Worm (Caenorhabditis elegans) whole organism, L4 larva: Measurements from ENCODE around the gene zmp-1.

Source experiments
- D1046.2 ChIP-seq: fragments of 200-800 bp; sonication (Bioruptor generic); IDR thresholded peaks from 2 replicates; pipeline ENCODE4 v1.3.6; 2022; ENCODE audit warnings: missing genetic modification characterization, missing compliant biosample characterization
- F26F4.8 ChIP-seq: fragments of 200-800 bp; sonication (Bioruptor generic); conservative IDR thresholded peaks from 2 replicates; pipeline ENCODE4 v1.3.6; 2022; ENCODE audit warnings: missing genetic modification characterization, missing compliant biosample characterization
- F37D6.2 ChIP-seq: sonication (generic microtip); optimal IDR thresholded peaks from 2 replicates; lab custom pipeline; 2016; ENCODE audit warnings: mild to moderate bottlenecking, missing genetic modification characterization, missing compliant biosample characterization
- R02D3.7 ChIP-seq: fragments of 150-350 bp; sonication (generic microtip); optimal IDR thresholded peaks from 3 replicates; lab custom pipeline; 2014; ENCODE audit warnings: missing biosample characterization, missing genetic modification characterization
- aha-1 ChIP-seq: fragments of 150-350 bp; peaks from one replicate; lab custom pipeline; 2014; ENCODE audit warnings: missing biosample characterization, missing genetic modification characterization
- attf-4 ChIP-seq: sonication (generic microtip); optimal IDR thresholded peaks from 3 replicates; lab custom pipeline; 2017; ENCODE audit warnings: missing biosample characterization, missing genetic modification characterization
- ceh-32 ChIP-seq: sonication (generic microtip); optimal IDR thresholded peaks from 2 replicates; lab custom pipeline; 2016; ENCODE audit warnings: mild to moderate bottlenecking, missing genetic modification characterization, missing compliant biosample characterization; ENCODE audit not compliant: poor library complexity
- ceh-62 ChIP-seq: sonication (generic microtip); optimal IDR thresholded peaks from 2 replicates; lab custom pipeline; 2017; ENCODE audit warnings: missing biosample characterization, missing genetic modification characterization
- ceh-82 ChIP-seq: sonication (generic microtip); optimal IDR thresholded peaks from 2 replicates; lab custom pipeline; 2017; ENCODE audit warnings: missing biosample characterization, missing genetic modification characterization
- cey-2 ChIP-seq: sonication (generic microtip); optimal IDR thresholded peaks from 3 replicates; lab custom pipeline; 2017; ENCODE audit warnings: missing genetic modification characterization, mild to moderate bottlenecking, missing compliant biosample characterization, antibody characterized with exemption, borderline replicate concordance; ENCODE audit not compliant: insufficient read depth
- daf-19 ChIP-seq: fragments of 200-800 bp; sonication (Bioruptor generic); conservative IDR thresholded peaks from 2 replicates; pipeline ENCODE4 v1.3.6; 2022; ENCODE audit warnings: missing genetic modification characterization, missing compliant biosample characterization
- dpl-1 ChIP-seq: fragments of 150-350 bp; optimal IDR thresholded peaks from 2 replicates; lab custom pipeline; 2014; ENCODE audit warnings: missing biosample characterization, missing genetic modification reagents, missing genetic modification characterization
- fkh-10 ChIP-seq: fragments of 150-350 bp; optimal IDR thresholded peaks from 2 replicates; lab custom pipeline; 2014; ENCODE audit warnings: missing biosample characterization, missing genetic modification reagents, missing genetic modification characterization
- hlh-11 ChIP-seq: fragments of 200-800 bp; sonication (Bioruptor generic); optimal IDR thresholded peaks from 2 replicates; lab custom pipeline; 2018; ENCODE audit warnings: mild to moderate bottlenecking, missing genetic modification characterization, missing compliant biosample characterization
- lin-29 ChIP-seq: fragments of 200-800 bp; sonication (Bioruptor generic); IDR thresholded peaks from 2 replicates; pipeline ENCODE4 v1.3.6; 2022; ENCODE audit warnings: missing genetic modification reagents, missing genetic modification characterization, missing compliant biosample characterization
- mes-2 ChIP-seq: sonication (generic microtip); optimal IDR thresholded peaks from 2 replicates; lab custom pipeline; 2016; ENCODE audit warnings: missing genotype, mild to moderate bottlenecking, missing genetic modification characterization, missing compliant biosample characterization; ENCODE audit not compliant: poor library complexity, severe bottlenecking
- nhr-10 ChIP-seq: fragments of 150-350 bp; optimal IDR thresholded peaks from 2 replicates; lab custom pipeline; 2014; ENCODE audit warnings: missing biosample characterization, missing genetic modification characterization
- nhr-102 ChIP-seq: sonication (generic microtip); optimal IDR thresholded peaks from 2 replicates; lab custom pipeline; 2016; ENCODE audit warnings: mild to moderate bottlenecking, missing genetic modification characterization, moderate library complexity, missing compliant biosample characterization
- nhr-25 ChIP-seq: sonication (generic microtip); optimal IDR thresholded peaks from 2 replicates; lab custom pipeline; 2017; ENCODE audit warnings: missing genetic modification characterization, mild to moderate bottlenecking, missing compliant biosample characterization, antibody characterized with exemption, moderate library complexity, borderline replicate concordance; ENCODE audit not compliant: insufficient read depth
- nhr-48 ChIP-seq: sonication (generic microtip); optimal IDR thresholded peaks from 2 replicates; lab custom pipeline; 2016; ENCODE audit warnings: mild to moderate bottlenecking, missing genetic modification characterization, missing compliant biosample characterization
- nhr-6 ChIP-seq: fragments of 150-350 bp; optimal IDR thresholded peaks from 2 replicates; lab custom pipeline; 2014; ENCODE audit warnings: missing biosample characterization, missing genetic modification characterization
- nhr-76 ChIP-seq: fragments of 150-350 bp; optimal IDR thresholded peaks from 2 replicates; lab custom pipeline; 2014; ENCODE audit warnings: missing biosample characterization, missing genetic modification characterization
- pha-4 ChIP-seq, 2 experiments: fragments of 150-350 bp in 1 of 2; fragments of 200-800 bp in 1 of 2; sonication (Bioruptor generic) in 1 of 2; IDR thresholded peaks in 1 of 2; optimal IDR thresholded peaks in 1 of 2; 2 replicates each; pipeline versions ENCODE4 v1.3.6 to Lab custom; 2014 to 2022; ENCODE audit warnings: missing genetic modification characterization in 2 of 2, missing genetic modification reagents in 2 of 2, missing biosample characterization in 1 of 2, missing compliant biosample characterization in 1 of 2
- php-3 ChIP-seq: fragments of 200-800 bp; sonication (Bioruptor generic); IDR thresholded peaks from 2 replicates; pipeline ENCODE4 v1.3.6; 2022; ENCODE audit warnings: missing genetic modification reagents, missing genetic modification characterization, missing compliant biosample characterization
- pqm-1 ChIP-seq: sonication (generic microtip); optimal IDR thresholded peaks from 2 replicates; lab custom pipeline; 2017; ENCODE audit warnings: missing biosample characterization, missing genetic modification characterization
- saeg-2 ChIP-seq: fragments of 200-800 bp; sonication (Bioruptor generic); IDR thresholded peaks from 2 replicates; pipeline ENCODE4 v1.3.6; 2022; ENCODE audit warnings: missing genetic modification reagents, missing genetic modification characterization, missing compliant biosample characterization
- sdz-12 ChIP-seq: fragments of 200-800 bp; sonication (Bioruptor generic); optimal IDR thresholded peaks from 2 replicates; lab custom pipeline; 2018; ENCODE audit warnings: mild to moderate bottlenecking, missing genetic modification characterization, missing compliant biosample characterization
- snpc-1.2 ChIP-seq: fragments of 200-800 bp; sonication (Bioruptor generic); IDR thresholded peaks from 2 replicates; pipeline ENCODE4 v1.3.6; 2022; ENCODE audit warnings: missing genetic modification reagents, missing genetic modification characterization, missing compliant biosample characterization
- unc-62 ChIP-seq, 3 experiments: fragments of 150-350 bp in 1 of 3; sonication (generic microtip); optimal IDR thresholded peaks in 2 of 3; peaks in 1 of 3; 1 replicate in 1 of 3; 2 replicates in 2 of 3; lab custom pipeline; 2014 to 2017; ENCODE audit warnings: missing biosample characterization in 3 of 3, missing genetic modification characterization in 3 of 3, missing genetic modification reagents in 3 of 3, missing genotype in 1 of 3
- zip-11 ChIP-seq: fragments of 200-800 bp; sonication (Bioruptor generic); IDR thresholded peaks from 2 replicates; pipeline ENCODE4 v1.3.6; 2022; ENCODE audit warnings: missing genetic modification characterization, missing compliant biosample characterization
- zip-2 ChIP-seq: fragments of 150-350 bp; optimal IDR thresholded peaks from 2 replicates; lab custom pipeline; 2014; ENCODE audit warnings: missing biosample characterization, missing genetic modification characterization

Gene zmp-1

DNA sequence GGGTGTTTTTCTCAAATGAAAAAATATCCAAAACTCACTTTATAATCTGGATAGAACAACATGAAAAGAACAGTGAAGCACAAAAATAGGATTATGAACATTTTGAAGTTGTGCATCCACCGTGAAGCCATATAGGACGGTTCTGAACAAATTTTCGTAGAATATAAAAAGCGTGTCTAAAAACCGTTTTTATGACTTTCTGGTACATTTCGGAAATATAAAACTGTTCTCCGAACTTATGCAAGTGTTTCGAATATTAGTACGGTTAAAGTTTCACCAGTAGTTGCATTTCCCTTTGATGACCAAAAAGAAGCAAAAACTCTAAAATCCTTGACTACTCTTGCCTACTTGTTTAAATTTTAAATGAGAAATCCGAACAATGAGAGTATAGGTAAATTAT is 44.1 kb downstream of the zmp-1 start, which contains the start of gene C28H8.8:
C28H8.8 (minus strand) TSS at position 101 of the 400 bp plus-strand sequence.
- no peak for TF ChIP-seq D1046.2 (GFP tag; lab: Robert Waterston, UW)
- no peak for TF ChIP-seq nhr-48 (tag; lab: Kevin White, UChicago)
- TF ChIP-seq attf-4 (tag; lab: Kevin White, UChicago) = no peak
- TF ChIP-seq pha-4 (GFP tag; IDR thresholded peaks at IDR 0.05; lab: Robert Waterston, UW) = no peak
- no peak for TF ChIP-seq pha-4 (tag; optimal IDR thresholded peaks at IDR 0.05; lab: Kevin White, UChicago)
- no peak for TF ChIP-seq php-3 (GFP tag; lab: Robert Waterston, UW)
- TF ChIP-seq zip-2 (tag; lab: Kevin White, UChicago) = no peak

DNA sequence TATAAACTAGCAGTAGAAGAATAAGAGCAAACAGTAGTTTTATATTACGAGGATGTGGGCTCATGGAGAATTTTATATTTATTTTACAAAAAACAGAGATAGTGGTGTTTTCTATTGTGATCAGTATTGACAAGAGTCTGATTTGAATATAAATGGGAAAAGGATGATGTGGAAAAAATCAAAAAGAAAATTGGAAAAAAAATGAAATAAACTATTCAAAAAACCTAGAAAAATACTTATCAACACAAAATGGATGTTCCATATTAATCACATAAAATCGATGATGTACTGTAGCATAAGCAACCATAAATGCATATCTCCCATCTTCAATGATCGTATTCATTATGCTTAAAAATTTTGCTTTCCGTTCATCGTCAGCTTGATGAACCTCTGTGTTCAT is 45.9 kb downstream of the zmp-1 start, which contains the start of gene C28H8.7:
C28H8.7 (minus strand) TSS at position 101 of the 400 bp plus-strand sequence.
- no peak for TF ChIP-seq daf-19
- no peak for TF ChIP-seq zip-11
- no peak for TF ChIP-seq saeg-2 (GFP tag; lab: Robert Waterston, UW)
- TF ChIP-seq D1046.2 (GFP tag; lab: Robert Waterston, UW) = no peak
- TF ChIP-seq snpc-1.2 = no peak
- TF ChIP-seq ceh-62 (tag; lab: Kevin White, UChicago) = no peak
- no peak for TF ChIP-seq nhr-25
- no peak for TF ChIP-seq aha-1 (tag; lab: Kevin White, UChicago)
- TF ChIP-seq cey-2 (tag; lab: Kevin White, UChicago) = no peak
- no peak for TF ChIP-seq nhr-6 (tag; lab: Kevin White, UChicago)
- no peak for TF ChIP-seq R02D3.7
- no peak for TF ChIP-seq F26F4.8
- no peak for TF ChIP-seq nhr-10 (tag; lab: Kevin White, UChicago)
- no peak for TF ChIP-seq nhr-76
- no peak for TF ChIP-seq pqm-1 (tag; lab: Kevin White, UChicago)

DNA sequence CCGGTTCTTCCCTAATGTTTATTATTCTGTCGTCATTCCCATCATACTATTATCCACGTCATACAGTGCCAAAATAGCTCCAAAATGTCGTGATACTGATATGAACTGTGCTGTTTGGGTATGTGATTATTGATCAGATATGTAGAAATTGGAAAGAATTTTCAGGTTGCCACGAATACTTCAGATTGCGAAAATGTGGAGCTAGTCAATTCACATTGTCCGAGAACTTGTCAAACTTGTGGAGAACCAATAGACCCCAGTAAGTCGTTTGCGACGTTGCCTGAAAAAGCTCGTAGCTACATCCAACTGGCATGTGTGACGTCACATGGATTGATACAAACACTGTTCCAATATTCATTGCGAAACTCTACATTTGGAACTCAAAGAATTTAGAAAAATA is 48.3 kb downstream of the zmp-1 start:
- TF ChIP-seq unc-62 (GFP tag; optimal IDR thresholded peaks at IDR 0.05 in 1 of 2; lab: Kevin White, UChicago) (peak in 1 of 2 experiments; percentile 95), unc-62 (tag; optimal IDR thresholded peaks at IDR 0.05; lab: Kevin White, UChicago) (no peak), aha-1 (tag; lab: Kevin White, UChicago) (peak; percentile 44), hlh-11 (tag; lab: Kevin White, UChicago) (no peak)
- TF ChIP-seq, all 104 proteins: peak for 2

DNA sequence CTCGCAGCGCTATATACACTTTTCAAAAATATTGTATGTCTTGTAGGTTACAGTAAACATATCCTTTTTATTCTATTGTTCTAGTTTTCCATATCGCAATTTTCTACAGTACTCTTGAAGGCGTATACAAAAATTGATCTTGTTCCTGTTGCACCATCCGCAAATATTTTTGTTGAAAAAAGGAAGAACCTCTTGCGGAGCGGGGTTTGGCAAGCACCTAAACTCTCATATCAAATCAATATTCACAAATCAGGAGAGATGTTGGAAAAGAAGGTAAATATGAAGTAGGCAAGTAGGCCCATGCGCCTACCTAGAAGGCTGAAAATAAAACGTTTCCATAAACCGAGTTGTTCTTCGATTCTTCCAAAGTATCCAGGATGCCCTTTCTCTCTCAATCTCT is 48.7 kb downstream of the zmp-1 start, which contains the start of gene C28H8.5:
C28H8.5 (plus strand) TSS at position 301 of the 400 bp plus-strand sequence.
- TF ChIP-seq cey-2 (tag; lab: Kevin White, UChicago) (no peak), ceh-32 (no peak), sdz-12 (no peak), mes-2 (tag; lab: Kevin White, UChicago) (no peak), ceh-82 (tag; lab: Kevin White, UChicago) (no peak), fkh-10 (GFP tag; lab: Kevin White, UChicago) (no peak), F37D6.2 (tag; lab: Kevin White, UChicago) (no peak), R02D3.7 (no peak)

DNA sequence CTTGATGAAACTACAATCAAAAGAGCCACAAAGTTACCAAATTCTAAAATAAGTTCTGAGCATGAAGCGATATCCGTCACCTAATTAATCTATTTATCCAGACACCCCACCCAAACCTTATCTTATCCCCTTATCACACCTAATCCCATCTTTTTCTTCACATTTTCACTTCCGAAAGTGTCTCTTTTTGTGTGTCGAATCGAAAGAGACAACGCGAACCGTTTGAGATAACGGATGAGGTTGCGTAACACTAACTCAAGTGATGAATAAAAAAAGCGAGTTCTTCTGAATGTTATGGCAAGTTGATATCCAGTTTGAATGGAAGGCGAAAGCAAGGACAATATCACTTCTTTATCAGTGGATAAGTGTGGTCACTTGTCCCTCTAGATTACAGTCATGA is 49.2 kb downstream of the zmp-1 start:
- TF ChIP-seq ceh-32 (no peak), lin-29 (no peak), dpl-1 (GFP tag; lab: Kevin White, UChicago) (no peak), nhr-6 (tag; lab: Kevin White, UChicago) (no peak), nhr-102 (no peak), unc-62 (GFP tag; optimal IDR thresholded peaks at IDR 0.05 in 1 of 2; lab: Kevin White, UChicago) (no peak), unc-62 (tag; optimal IDR thresholded peaks at IDR 0.05; lab: Kevin White, UChicago) (no peak)
- TF ChIP-seq, all 104 proteins: peak for 0
